Worm (Caenorhabditis elegans): Measurements from ENCODE around the gene nxf-1.

ce11 chrV:14405647-14406046, 9.2 kb downstream of the nxf-1 start:
- TF ChIP-seq lin-15B (tag; optimal IDR thresholded peaks at IDR 0.05) (no peak), ceh-82 (tag; optimal IDR thresholded peaks at IDR 0.05) (no peak), elt-3 (tag; optimal IDR thresholded peaks at IDR 0.05) (no peak), nhr-237 (tag; optimal IDR thresholded peaks at IDR 0.05) (no peak), rnt-1 (tag; optimal IDR thresholded peaks at IDR 0.05) (no peak), dsc-1 (tag; optimal IDR thresholded peaks at IDR 0.05) (no peak), mep-1 (tag; optimal IDR thresholded peaks at IDR 0.05) (no peak)

Data from whole organism, L1 larva.